Fruit fly (Drosophila melanogaster): ENCODE measurements around the gene RagA-B.
A peak's percentile ranks its signal among the peaks of the same experiment; 100 is the strongest.

The RagA-B gene

DNA sequence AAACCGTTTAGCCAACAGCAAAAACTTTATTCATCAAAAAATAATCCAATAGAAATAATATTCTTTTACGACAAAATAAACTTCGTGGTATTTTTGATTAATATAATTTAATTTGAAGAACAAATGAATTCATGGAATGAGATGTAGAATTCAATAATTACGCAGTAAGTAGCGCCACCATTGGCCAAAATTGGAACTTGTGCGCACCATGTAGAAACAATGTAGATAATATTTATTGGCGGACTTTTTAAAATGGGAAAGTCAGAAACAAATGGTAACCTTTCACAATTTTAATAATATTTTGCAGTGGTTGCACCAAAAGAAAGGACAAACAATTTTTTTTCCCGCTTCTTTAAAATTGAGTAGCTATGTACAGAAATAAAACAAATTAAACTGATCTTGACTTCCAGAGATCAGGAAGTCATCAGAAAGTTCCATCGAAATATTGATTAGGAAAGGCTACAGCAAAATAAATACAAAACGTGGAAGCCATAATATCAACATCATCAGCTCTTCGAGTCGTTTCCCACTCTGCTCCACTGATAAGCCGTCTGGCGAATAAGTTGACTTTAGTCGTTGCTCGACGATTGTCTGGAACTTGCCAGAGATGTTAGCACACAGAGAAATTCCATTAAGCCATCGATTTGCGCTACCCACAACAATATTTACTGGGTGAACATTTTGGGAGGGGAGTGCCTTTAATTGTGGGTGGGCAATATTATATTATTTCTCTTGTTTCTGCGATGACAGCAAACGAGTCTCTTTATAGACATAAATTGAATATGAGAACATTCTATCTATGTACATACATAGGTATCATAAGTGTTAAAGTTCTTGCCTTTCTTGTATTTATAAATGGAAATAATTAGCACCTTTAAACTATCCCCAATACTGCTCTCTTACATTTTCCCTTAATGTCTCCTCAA is 4.0 kb downstream of the RagA-B start (continued):
- TF ChIP-seq CG17385 (GFP tag; optimal IDR thresholded peaks at IDR 0.05) (no peak), en (GFP tag; optimal IDR thresholded peaks at IDR 0.05) (no peak), Rfx (GFP tag; IDR thresholded peaks at IDR 0.05) (no peak; the same call in none of the 2 replicates), oc (tag; optimal IDR thresholded peaks at IDR 0.05) (no peak), Dip3 (GFP tag; optimal IDR thresholded peaks at IDR 0.05) (no peak), Scr (GFP tag; IDR thresholded peaks at IDR 0.05; ENCODE audit: partially characterized antibody) (0 out of 2 replicates have a peak, but pooled peaks have one; percentile 20), CG8281 (tag; optimal IDR thresholded peaks at IDR 0.05) (no peak), Oaz (GFP tag; IDR thresholded peaks at IDR 0.05) (no peak), CG1529 (GFP tag; optimal IDR thresholded peaks at IDR 0.05) (no peak), CG13624 (GFP tag; optimal IDR thresholded peaks at IDR 0.05) (peak; percentile 81), onecut (GFP tag; IDR thresholded peaks at IDR 0.05) (no peak), CG8944 (GFP tag; optimal IDR thresholded peaks at IDR 0.05) (no peak), sqz (GFP tag; optimal IDR thresholded peaks at IDR 0.05) (no peak), CG31388 (GFP tag; optimal IDR thresholded peaks at IDR 0.05) (no peak), CG1792 (GFP tag; optimal IDR thresholded peaks at IDR 0.05) (no peak), CG42726 (GFP tag; IDR thresholded peaks at IDR 0.05; ENCODE audit: partially characterized antibody) (peak; percentile 85), peb (GFP tag; IDR thresholded peaks at IDR 0.05) (no peak), CG12155 (GFP tag; optimal IDR thresholded peaks at IDR 0.05) (peak; percentile 6)

DNA sequence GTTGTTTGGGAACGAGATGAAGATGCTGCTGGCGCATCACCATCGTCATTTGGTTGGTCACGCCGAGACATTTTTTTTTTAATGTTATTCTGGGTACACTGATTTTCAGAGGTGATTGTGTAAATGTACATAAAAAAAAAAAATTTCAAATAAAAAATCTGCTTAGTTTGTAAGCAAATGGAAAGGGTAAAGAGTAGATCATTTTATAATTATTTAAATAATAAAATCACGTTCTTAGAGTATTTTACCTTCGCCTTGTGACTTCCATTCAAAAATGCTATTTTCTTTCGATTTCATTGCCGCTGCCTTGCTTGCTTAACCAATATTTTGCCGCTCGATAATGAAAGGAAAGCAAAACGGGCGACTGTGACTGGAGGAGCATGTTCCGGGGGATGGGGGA is 5.3 kb downstream of the RagA-B start:
- TF ChIP-seq CG12071 (GFP tag; optimal IDR thresholded peaks at IDR 0.05): no peak
- TF ChIP-seq Stat92E (GFP tag; optimal IDR thresholded peaks at IDR 0.05): no peak
- no peak for TF ChIP-seq CG15011 (GFP tag; optimal IDR thresholded peaks at IDR 0.05)
- peak; percentile 82 for TF ChIP-seq D19A (tag; optimal IDR thresholded peaks at IDR 0.05)
- peak; percentile 13 for TF ChIP-seq Sox100B (GFP tag; optimal IDR thresholded peaks at IDR 0.05)
- TF ChIP-seq ab (GFP tag; optimal IDR thresholded peaks at IDR 0.05): no peak
- TF ChIP-seq kni (GFP tag; optimal IDR thresholded peaks at IDR 0.05): no peak
- TF ChIP-seq Camta (GFP tag; optimal IDR thresholded peaks at IDR 0.05): no peak
- peak; percentile 21 for TF ChIP-seq Asciz (GFP tag; optimal IDR thresholded peaks at IDR 0.05)
- no peak for TF ChIP-seq run (tag; optimal IDR thresholded peaks at IDR 0.05)
- TF ChIP-seq CG10209 (GFP tag; optimal IDR thresholded peaks at IDR 0.05): peak; percentile 16
- TF ChIP-seq slp2 (GFP tag; optimal IDR thresholded peaks at IDR 0.05): no peak
- peak; percentile 22; the same call in 1 of the 2 replicates for TF ChIP-seq CG1024 (GFP tag; IDR thresholded peaks at IDR 0.05)
- TF ChIP-seq Bteb2 (GFP tag; optimal IDR thresholded peaks at IDR 0.05): no peak
- TF ChIP-seq CG9437 (GFP tag; optimal IDR thresholded peaks at IDR 0.05): peak; percentile 14
- no peak for TF ChIP-seq Neu2 (GFP tag; optimal IDR thresholded peaks at IDR 0.05; ENCODE audit: borderline replicate concordance)
- no peak for TF ChIP-seq CG15073 (GFP tag; optimal IDR thresholded peaks at IDR 0.05)
- peak; percentile 53; the same call in 1 of the 2 replicates for TF ChIP-seq Awh (GFP tag; IDR thresholded peaks at IDR 0.05)
- TF ChIP-seq pnt (GFP tag; optimal IDR thresholded peaks at IDR 0.05): no peak
- no peak for TF ChIP-seq ind (GFP tag; optimal IDR thresholded peaks at IDR 0.05)
- no peak for TF ChIP-seq her (GFP tag; optimal IDR thresholded peaks at IDR 0.05)
- no peak for TF ChIP-seq scrt (GFP tag; optimal IDR thresholded peaks at IDR 0.05)
- peak; percentile 8 for TF ChIP-seq CG13123 (GFP tag; optimal IDR thresholded peaks at IDR 0.05)
- TF ChIP-seq tx (GFP tag; optimal IDR thresholded peaks at IDR 0.05): no peak
- TF ChIP-seq bbx (GFP tag; IDR thresholded peaks at IDR 0.05; ENCODE audit: partially characterized antibody): no peak
- no peak for TF ChIP-seq bowl (GFP tag; IDR thresholded peaks at IDR 0.05)
- no peak for TF ChIP-seq HmgD (GFP tag; optimal IDR thresholded peaks at IDR 0.05)
- TF ChIP-seq CG2202 (tag; optimal IDR thresholded peaks at IDR 0.05): no peak
- TF ChIP-seq cas (GFP tag; IDR thresholded peaks at IDR 0.05): no peak
- no peak for TF ChIP-seq disco-r (GFP tag; optimal IDR thresholded peaks at IDR 0.05)
- TF ChIP-seq B-H1 (GFP tag; IDR thresholded peaks at IDR 0.05): peak; percentile 24; the same call in 1 of the 3 replicates
